Worm (Caenorhabditis elegans): Measurements from ENCODE around the gene T02G5.3.

DNA sequence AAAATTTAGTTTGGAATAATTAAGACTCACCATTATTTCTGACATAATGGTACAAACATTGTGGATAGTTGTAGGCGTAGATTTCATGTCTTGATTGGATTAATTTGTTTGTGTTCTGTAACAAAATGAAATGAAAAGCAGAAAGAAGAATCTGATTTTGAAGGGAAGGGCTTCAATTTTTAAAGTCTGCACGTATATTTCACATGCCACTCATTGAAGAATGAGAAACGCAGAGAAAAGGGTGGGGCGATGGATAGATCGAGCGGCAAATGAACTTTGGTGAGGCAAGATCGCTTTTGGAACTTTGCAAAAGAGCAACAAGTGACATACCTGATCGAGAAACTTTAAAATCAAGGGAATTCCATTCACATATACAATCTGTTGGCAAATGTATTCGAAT lies 9.1 kb downstream of the T02G5.3 start:
- TF ChIP-seq nhr-12 (tag; optimal IDR thresholded peaks at IDR 0.05) (no peak), cnd-1 (tag; optimal IDR thresholded peaks at IDR 0.05) (no peak), mls-2 (tag; optimal IDR thresholded peaks at IDR 0.05) (no peak), unc-39 (tag; optimal IDR thresholded peaks at IDR 0.05) (no peak)

All from whole organism, mixed stage, embryonic.